Fruit fly (Drosophila melanogaster) whole organism: ENCODE measurements around the gene CG1582.

Experiments used
- CG8478 ChIP-seq: fragments of >200 bp; optimal IDR thresholded peaks from 2 replicates; lab custom pipeline; 2018; ENCODE audit warnings: inconsistent platforms
- Dll ChIP-seq: fragments of >200 bp; optimal IDR thresholded peaks from 2 replicates; lab custom pipeline; 2017
- EcR ChIP-seq, 2 experiments: fragments of >200 bp; optimal IDR thresholded peaks; 2 replicates each; lab custom pipeline; 2017; ENCODE audit warnings: missing biosample characterization in 2 of 2, missing genetic modification characterization in 2 of 2, missing genetic modification reagents in 2 of 2
- pan ChIP-seq: fragments of >200 bp; optimal IDR thresholded peaks from 2 replicates; lab custom pipeline; 2017
- psq ChIP-seq: fragments of >200 bp; optimal IDR thresholded peaks from 2 replicates; lab custom pipeline; 2017
- usp ChIP-seq: fragments of >200 bp; optimal IDR thresholded peaks from 2 replicates; lab custom pipeline; 2017; ENCODE audit warnings: missing biosample characterization, missing genetic modification characterization, mixed read lengths

Gene CG1582

DNA sequence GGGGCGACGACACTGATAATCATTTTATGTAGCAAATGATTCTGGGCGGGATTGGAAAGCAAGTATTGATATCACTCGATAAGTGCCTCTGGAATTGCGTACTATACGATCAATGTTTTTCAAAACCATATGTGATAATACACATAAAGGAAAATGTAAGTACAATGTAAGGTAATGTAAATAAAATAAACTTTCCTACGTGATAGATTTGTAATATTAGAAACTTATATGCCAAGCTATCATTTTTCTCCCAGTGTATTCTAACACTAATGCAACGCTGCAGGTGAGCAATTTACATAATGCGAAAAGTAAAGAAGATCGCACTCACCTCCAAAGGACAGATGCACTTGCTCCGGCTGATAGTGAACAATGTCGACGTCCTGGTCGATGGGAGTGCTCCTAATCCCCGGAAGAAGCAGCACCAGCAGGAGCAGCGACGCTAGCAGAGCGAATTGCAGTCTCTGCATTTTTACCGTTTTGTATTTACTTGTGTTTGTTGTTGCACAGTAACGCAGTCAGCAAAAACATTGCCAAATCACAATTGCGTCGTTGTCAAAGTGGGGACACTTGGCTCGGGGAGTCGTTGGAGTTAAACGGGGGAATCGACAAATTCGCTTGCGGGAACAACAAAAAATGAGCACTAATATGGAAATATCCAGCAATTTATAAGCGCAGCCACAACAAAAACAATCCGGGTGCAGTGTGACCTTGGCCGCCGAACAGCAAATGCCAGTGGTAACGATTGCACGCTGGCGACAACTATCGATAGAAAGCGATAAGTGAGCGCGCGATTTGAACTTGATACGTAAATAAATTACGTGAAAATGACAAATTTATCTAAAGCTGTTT is 21.8 kb downstream of the CG1582 start, which contains the start of gene CG1637:
CG1637 (minus strand) TSS at position 807 of the 849 bp plus-strand sequence.
- no peak for TF ChIP-seq CG8478 (lab: Kevin White, UChicago)

DNA sequence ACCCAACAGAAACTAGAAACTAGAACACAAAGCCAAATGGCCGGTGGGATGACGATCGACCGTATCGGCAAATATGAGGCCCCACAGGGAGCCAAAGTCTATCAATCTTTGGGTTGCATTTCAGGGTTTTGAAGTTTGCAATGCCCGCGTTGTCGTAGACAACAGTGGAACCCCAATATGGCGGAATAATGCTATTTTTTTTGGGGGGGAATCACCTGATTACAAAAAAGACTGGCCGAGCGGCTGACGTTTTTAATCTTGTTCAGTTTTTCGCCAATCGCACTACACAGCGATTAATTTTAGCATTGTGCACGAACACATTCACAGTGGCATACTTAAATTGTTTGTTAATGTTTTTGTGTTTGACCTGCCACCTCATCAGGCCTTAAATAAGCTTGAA is 22.7 kb downstream of the CG1582 start:
- no peak for TF ChIP-seq pan (lab: Kevin White, UChicago)
- TF ChIP-seq Dll (lab: Kevin White, UChicago) = no peak
- TF ChIP-seq psq = no peak
- no peak for TF ChIP-seq EcR (GFP tag; optimal IDR thresholded peaks at IDR 0.05; lab: Kevin White, UChicago)
- TF ChIP-seq CG8478 (lab: Kevin White, UChicago) = no peak
- no peak for TF ChIP-seq usp (GFP tag; lab: Kevin White, UChicago)

DNA sequence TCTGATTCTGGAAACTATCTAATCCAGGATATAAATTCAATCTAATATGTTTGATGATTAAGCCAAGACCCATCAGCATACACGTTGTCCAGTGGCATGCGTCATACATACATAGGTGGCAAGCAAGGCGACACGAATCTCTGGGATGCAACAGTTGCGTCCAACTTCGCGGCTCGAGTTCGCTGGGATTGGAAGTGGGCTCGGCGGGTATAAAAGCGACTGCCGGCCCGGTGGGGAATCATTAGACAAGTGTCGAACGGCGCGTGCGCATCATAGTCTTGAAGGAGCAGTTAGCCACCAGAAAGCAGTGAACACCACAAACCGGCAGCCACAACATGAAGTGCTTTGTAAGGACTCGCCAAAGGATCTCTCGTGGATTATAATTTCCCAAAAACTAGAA is 30.1 kb downstream of the CG1582 start, which contains the start of gene CG2157:
CG2157 (plus strand) TSS at position 240 of the 400 bp plus-strand sequence.
- TF ChIP-seq Dll (lab: Kevin White, UChicago) = no peak
- no peak for TF ChIP-seq CG8478 (lab: Kevin White, UChicago)
- no peak for TF ChIP-seq usp (GFP tag; lab: Kevin White, UChicago)
- TF ChIP-seq pan (lab: Kevin White, UChicago) = no peak
- TF ChIP-seq EcR (GFP tag; optimal IDR thresholded peaks at IDR 0.05; lab: Kevin White, UChicago) = no peak
- TF ChIP-seq psq = no peak

DNA sequence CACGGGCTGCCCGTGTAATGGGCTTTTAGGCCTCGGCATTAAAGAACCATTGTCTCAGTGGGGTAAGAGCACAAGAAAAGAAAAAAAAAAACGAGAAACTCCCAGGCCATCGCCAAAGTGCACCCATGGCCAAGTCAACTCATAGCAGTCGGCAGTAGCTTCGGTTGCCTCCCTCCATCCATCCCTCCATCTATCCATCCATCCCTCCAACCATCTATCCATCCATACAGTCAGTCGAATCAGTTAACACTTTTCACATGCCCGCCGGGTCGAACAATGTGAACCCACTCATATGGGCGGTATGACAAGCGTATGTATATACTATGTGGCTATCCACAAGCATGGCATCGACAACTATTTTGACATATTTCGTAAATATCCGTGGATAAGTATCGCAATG is 31.4 kb downstream of the CG1582 start:
- TF ChIP-seq pan (lab: Kevin White, UChicago) = no peak
- no peak for TF ChIP-seq psq
- TF ChIP-seq EcR (GFP tag; optimal IDR thresholded peaks at IDR 0.05; lab: Kevin White, UChicago) = no peak
- no peak for TF ChIP-seq CG8478 (lab: Kevin White, UChicago)
- no peak for TF ChIP-seq usp (GFP tag; lab: Kevin White, UChicago)
- TF ChIP-seq Dll (lab: Kevin White, UChicago) = no peak

DNA sequence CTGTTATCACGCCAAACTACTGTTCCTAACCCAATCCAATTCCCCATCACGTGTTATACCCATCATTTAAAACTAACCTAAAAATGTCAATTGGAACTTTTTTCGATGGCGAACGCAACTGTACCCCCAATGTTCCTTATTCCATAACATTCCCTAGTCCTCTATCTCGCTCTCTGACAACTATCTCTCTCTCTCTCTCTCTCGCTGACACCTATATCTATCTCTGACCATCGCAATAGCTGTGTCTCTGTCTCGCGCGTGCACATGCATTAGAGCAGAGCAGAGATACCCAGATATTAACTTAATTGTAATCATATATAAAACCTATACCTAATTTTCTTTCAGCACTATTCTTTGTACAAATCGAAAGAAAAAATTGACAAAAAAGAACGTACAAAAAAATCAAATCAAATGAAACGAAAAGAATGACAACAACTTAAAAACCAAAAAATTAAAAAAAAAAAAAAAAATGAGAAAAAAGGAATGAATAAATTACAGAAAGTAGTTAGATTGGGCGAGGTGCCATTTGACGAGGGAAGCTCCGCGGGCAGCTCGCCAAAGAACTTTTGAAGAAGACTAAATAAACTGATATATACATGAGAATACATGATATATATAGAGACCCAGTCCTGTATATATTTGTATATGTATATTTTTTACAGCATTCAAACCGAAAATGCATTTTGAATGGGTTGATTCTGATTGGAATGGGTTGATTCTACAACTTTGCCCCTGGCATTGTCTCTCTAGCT is 33.3 kb downstream of the CG1582 start:
- TF ChIP-seq usp (GFP tag; lab: Kevin White, UChicago) = no peak
- TF ChIP-seq pan (lab: Kevin White, UChicago) = no peak
- no peak for TF ChIP-seq Dll (lab: Kevin White, UChicago)
- TF ChIP-seq EcR (GFP tag; optimal IDR thresholded peaks at IDR 0.05; lab: Kevin White, UChicago) = no peak
- no peak for TF ChIP-seq CG8478 (lab: Kevin White, UChicago)
- no peak for TF ChIP-seq psq

DNA sequence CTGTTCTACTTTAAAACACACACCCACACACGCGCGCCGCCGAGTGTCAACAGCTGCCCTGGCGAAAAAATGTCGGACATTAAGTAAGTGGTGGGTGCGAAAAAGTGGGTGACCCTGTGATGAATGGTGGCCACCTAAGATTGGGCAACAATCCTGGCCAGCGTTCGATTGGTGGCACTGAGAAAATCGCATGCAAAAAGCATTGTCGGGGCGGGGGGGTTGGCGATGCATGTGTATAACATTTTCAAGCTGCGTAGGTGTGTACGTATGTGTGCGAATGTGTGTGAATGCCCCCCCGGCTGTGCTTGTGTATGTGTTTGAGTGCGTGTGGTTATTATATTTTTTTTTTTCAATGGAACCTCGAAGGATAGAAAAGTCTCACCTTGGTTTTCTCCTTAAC is 41.2 kb downstream of the CG1582 start:
- TF ChIP-seq CG8478 (lab: Kevin White, UChicago) (peak; percentile 67), pan (lab: Kevin White, UChicago) (no peak), EcR (GFP tag; optimal IDR thresholded peaks at IDR 0.05; lab: Kevin White, UChicago) (no peak)

DNA sequence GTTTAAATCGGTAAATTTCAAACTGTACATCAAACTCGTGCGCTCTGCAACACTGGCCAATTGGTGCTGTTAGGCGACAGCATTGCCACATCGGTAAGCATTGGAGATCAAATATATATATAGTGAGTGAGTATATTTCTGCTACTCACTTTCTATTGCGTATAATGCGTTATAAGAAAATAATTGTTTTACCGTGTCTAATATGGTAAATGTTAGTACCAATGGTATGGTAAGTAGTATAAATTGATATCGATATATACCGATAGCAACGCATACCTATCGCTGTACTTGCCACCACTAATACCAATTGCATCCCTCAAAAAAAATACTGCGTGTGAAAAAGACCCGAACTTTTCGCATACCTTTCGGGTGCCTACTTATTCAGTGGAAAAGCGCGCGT is 41.7 kb downstream of the CG1582 start, which contains the start of the genes sofe and CG2186:
sofe (minus strand) TSS at position 38 of the 400 bp plus-strand sequence.
CG2186 (plus strand) TSS at position 280 of the 400 bp plus-strand sequence.
- TF ChIP-seq usp (GFP tag; lab: Kevin White, UChicago) (no peak), psq (no peak), CG8478 (lab: Kevin White, UChicago) (no peak), EcR (GFP tag; optimal IDR thresholded peaks at IDR 0.05; lab: Kevin White, UChicago) (no peak), pan (lab: Kevin White, UChicago) (no peak), Dll (lab: Kevin White, UChicago) (no peak)

DNA sequence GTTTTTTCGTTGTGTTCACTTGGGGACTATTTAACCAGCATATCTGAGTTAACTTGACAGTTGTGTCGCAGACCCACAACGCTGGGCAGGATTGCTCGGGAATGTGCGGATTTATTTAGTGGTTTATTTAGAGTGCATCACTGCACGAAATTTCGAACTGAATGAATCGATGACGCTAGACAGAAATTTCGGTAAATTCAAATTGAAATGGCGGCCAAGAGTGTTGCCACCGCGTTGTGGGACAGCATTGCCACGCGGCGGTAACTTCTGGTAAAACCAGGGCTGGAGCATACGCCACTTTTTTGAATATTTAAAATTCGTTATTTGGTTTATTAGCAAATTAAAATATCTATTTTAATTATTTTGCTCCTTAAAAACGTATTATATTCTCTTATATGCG is 44.4 kb downstream of the CG1582 start, which contains the start of gene feo:
feo (minus strand) TSS at position 184 of the 400 bp plus-strand sequence.
- no peak for TF ChIP-seq psq
- TF ChIP-seq CG8478 (lab: Kevin White, UChicago) = no peak
- TF ChIP-seq pan (lab: Kevin White, UChicago) = no peak
- TF ChIP-seq Dll (lab: Kevin White, UChicago) = no peak
- no peak for TF ChIP-seq usp (GFP tag; lab: Kevin White, UChicago)
- TF ChIP-seq EcR (GFP tag; optimal IDR thresholded peaks at IDR 0.05; lab: Kevin White, UChicago) = no peak

DNA sequence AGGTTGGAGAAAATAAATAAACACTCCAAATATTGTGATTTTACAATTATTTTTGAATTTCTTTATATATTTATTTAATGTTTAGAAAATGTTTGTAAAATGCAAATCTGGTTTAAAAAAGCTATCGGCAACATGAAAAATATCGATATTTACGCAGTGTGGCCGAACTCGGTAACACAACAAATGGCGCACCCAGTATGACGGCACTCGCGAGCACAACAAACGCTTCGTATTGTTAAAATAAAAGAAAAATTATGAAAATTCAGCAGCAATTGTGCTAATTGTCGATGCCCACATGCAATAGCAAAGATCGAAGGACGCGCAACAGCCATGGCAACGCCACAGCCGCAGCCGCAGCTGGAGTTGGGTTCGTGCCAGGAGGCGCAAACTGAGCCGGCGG is 50.5 kb downstream of the CG1582 start, which contains the start of gene CG2202:
CG2202 (plus strand) TSS at position 193 of the 400 bp plus-strand sequence.
- TF ChIP-seq usp (GFP tag; lab: Kevin White, UChicago) (no peak), Dll (lab: Kevin White, UChicago) (no peak), psq (no peak), pan (lab: Kevin White, UChicago) (no peak), EcR (GFP tag; optimal IDR thresholded peaks at IDR 0.05; lab: Kevin White, UChicago) (no peak), CG8478 (lab: Kevin White, UChicago) (no peak)

DNA sequence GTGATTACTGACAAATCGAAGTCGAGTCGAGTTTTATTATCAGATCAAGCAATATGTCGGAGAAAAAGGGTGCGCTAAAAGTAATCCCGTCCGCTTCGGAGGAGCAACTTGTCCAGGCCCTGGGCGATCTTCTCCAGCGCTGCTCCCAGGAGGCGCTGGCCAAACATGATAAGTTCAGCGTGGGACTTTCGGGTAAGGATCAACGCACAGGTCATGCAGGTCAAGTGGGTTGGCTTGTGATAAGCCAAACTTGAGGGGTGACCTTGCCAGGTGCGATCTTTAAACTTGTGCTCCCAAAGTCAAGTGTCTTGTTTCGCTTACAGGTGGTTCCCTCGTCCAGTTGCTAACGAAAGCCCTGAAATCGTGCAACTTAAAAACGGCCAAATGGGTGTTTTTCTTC is 51.7 kb downstream of the CG1582 start:
- TF ChIP-seq pan (lab: Kevin White, UChicago) (no peak), usp (GFP tag; lab: Kevin White, UChicago) (no peak), Dll (lab: Kevin White, UChicago) (no peak), psq (no peak), CG8478 (lab: Kevin White, UChicago) (no peak), EcR (GFP tag; optimal IDR thresholded peaks at IDR 0.05; lab: Kevin White, UChicago) (no peak)

DNA sequence GAGAGGGAATG is 51.9 kb downstream of the CG1582 start, which contains the start of gene Pgls:
Pgls (plus strand) TSS at position 3 of the 11 bp plus-strand sequence.
- TF ChIP-seq usp (GFP tag; lab: Kevin White, UChicago) = no peak
- no peak for TF ChIP-seq EcR (GFP tag; optimal IDR thresholded peaks at IDR 0.05; lab: Kevin White, UChicago)
- no peak for TF ChIP-seq CG8478 (lab: Kevin White, UChicago)
- TF ChIP-seq psq = no peak
- no peak for TF ChIP-seq pan (lab: Kevin White, UChicago)
- TF ChIP-seq Dll (lab: Kevin White, UChicago) = no peak
